Fruit fly (Drosophila melanogaster): ENCODE results near the gene Acsx3.

The Acsx3 gene

DNA sequence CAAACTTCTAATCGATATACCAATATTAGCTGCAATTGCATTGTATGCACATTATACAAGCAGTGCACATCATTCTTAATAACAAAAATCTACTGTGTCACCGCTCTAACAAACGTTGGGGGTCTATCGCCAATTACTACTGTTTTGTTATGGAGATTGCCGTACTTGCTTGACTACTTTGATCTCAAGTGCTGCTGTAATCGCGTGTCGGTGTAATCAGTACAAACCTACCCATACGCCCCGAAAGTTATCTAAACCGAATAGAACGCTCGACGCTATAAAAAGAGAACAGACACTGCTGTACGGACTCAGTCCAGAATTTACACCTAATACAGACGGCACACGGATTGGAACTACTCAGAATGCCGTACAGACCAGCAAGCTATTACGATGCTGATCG is at the start of gene Acsx3:
Gene Acsx3, plus strand, starts transcription at position 301 of the 400 bp plus-strand sequence.
- TF ChIP-seq CG8478 (optimal IDR thresholded peaks at IDR 0.05) (no peak), usp (GFP tag; optimal IDR thresholded peaks at IDR 0.05) (no peak), psq (optimal IDR thresholded peaks at IDR 0.05) (no peak), Dll (optimal IDR thresholded peaks at IDR 0.05) (no peak), EcR (GFP tag; optimal IDR thresholded peaks at IDR 0.05) (no peak), pan (optimal IDR thresholded peaks at IDR 0.05) (no peak)

dm6 chr3R:19742893-19743292 is 38.2 kb upstream of the Acsx3 start:
- no peak for TF ChIP-seq usp (GFP tag; optimal IDR thresholded peaks at IDR 0.05)
- TF ChIP-seq pan (optimal IDR thresholded peaks at IDR 0.05): no peak
- no peak for TF ChIP-seq EcR (GFP tag; optimal IDR thresholded peaks at IDR 0.05)
- TF ChIP-seq CG8478 (optimal IDR thresholded peaks at IDR 0.05): no peak
- no peak for TF ChIP-seq Dll (optimal IDR thresholded peaks at IDR 0.05)

DNA sequence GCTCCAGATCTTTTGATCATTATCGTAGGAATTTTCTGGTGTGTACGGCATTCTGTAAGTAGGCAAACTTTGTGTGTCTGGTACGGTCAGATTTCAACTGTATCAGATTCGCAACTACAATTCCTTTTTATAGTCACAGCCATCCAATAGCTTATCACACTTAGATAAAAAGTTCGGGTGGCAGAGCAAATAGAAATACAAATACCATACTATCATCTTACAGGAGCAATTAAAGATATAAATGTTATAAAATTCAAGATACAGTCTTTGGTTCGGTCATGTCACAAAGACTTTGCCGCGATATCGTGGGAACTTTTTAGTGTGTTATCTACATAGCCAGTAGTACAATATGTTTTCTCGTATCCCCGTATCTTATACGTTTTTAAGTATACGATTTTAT is 7.9 kb upstream of the Acsx3 start, which contains the start of gene Acsx1L:
Gene Acsx1L, minus strand, starts transcription at position 101 of the 400 bp plus-strand sequence.
- no peak for TF ChIP-seq psq (optimal IDR thresholded peaks at IDR 0.05)
- no peak for TF ChIP-seq Dll (optimal IDR thresholded peaks at IDR 0.05)
- TF ChIP-seq usp (GFP tag; optimal IDR thresholded peaks at IDR 0.05): no peak
- no peak for TF ChIP-seq EcR (GFP tag; optimal IDR thresholded peaks at IDR 0.05)
- no peak for TF ChIP-seq pan (optimal IDR thresholded peaks at IDR 0.05)
- no peak for TF ChIP-seq CG8478 (optimal IDR thresholded peaks at IDR 0.05)

DNA sequence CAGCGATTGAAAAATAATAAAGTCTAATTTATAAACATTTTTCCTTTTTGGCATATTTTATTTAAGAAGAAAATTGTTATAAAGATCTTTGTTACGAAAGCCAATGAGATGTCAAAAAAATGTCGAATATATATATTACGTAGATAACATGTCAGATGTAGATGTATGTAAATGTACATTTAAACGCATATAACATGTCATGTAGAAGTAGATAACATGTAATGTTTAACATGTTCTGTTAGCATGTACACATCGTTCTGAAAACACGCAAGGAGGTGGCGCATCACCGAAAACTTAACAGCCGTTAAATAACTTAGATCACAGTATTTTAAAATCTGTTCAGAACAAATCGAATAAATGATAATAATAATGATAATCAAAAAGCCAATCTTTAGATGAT is 6.9 kb upstream of the Acsx3 start:
- TF ChIP-seq EcR (GFP tag; optimal IDR thresholded peaks at IDR 0.05) (no peak), pan (optimal IDR thresholded peaks at IDR 0.05) (no peak), Dll (optimal IDR thresholded peaks at IDR 0.05) (no peak)

dm6 chr3R:19777180-19777579 is 3.9 kb upstream of the Acsx3 start, which contains the start of gene Acsx1R:
Gene Acsx1R (minus strand): TSS chr3R:19777280.
- TF ChIP-seq CG8478 (optimal IDR thresholded peaks at IDR 0.05) (no peak), usp (GFP tag; optimal IDR thresholded peaks at IDR 0.05) (no peak), pan (optimal IDR thresholded peaks at IDR 0.05) (no peak), psq (optimal IDR thresholded peaks at IDR 0.05) (no peak)

- TF ChIP-seq usp (GFP tag; optimal IDR thresholded peaks at IDR 0.05) (no peak), pan (optimal IDR thresholded peaks at IDR 0.05) (no peak), CG8478 (optimal IDR thresholded peaks at IDR 0.05) (no peak), EcR (GFP tag; optimal IDR thresholded peaks at IDR 0.05) (no peak), psq (optimal IDR thresholded peaks at IDR 0.05) (no peak), Dll (optimal IDR thresholded peaks at IDR 0.05) (no peak)
These were observed 2.8 kb upstream of the Acsx3 start, which contains the start of gene Acsx2 for dm6 chr3R:19778065-19778800. Gene Acsx2 (plus strand): TSS chr3R:19778750.

- no peak for TF ChIP-seq usp (GFP tag; optimal IDR thresholded peaks at IDR 0.05)
- TF ChIP-seq Dll (optimal IDR thresholded peaks at IDR 0.05): no peak
- no peak for TF ChIP-seq psq (optimal IDR thresholded peaks at IDR 0.05)
These were observed 2.2 kb downstream of the Acsx3 start, which contains the start of gene Acsx4 for dm6 chr3R:19783290-19783689. Gene Acsx4 (plus strand): TSS chr3R:19783522.

- TF ChIP-seq CG8478 (optimal IDR thresholded peaks at IDR 0.05): no peak
- TF ChIP-seq psq (optimal IDR thresholded peaks at IDR 0.05): no peak
- TF ChIP-seq Dll (optimal IDR thresholded peaks at IDR 0.05): no peak
- TF ChIP-seq EcR (GFP tag; optimal IDR thresholded peaks at IDR 0.05): no peak
- no peak for TF ChIP-seq usp (GFP tag; optimal IDR thresholded peaks at IDR 0.05)
- no peak for TF ChIP-seq pan (optimal IDR thresholded peaks at IDR 0.05)
These were observed 4.4 kb downstream of the Acsx3 start for dm6 chr3R:19785451-19785850.

- TF ChIP-seq pan (optimal IDR thresholded peaks at IDR 0.05): no peak
- TF ChIP-seq CG8478 (optimal IDR thresholded peaks at IDR 0.05): no peak
- no peak for TF ChIP-seq Dll (optimal IDR thresholded peaks at IDR 0.05)
- TF ChIP-seq psq (optimal IDR thresholded peaks at IDR 0.05): no peak
- TF ChIP-seq usp (GFP tag; optimal IDR thresholded peaks at IDR 0.05): no peak
- TF ChIP-seq EcR (GFP tag; optimal IDR thresholded peaks at IDR 0.05): no peak
These were observed 7.7 kb downstream of the Acsx3 start for dm6 chr3R:19788770-19789169.

DNA sequence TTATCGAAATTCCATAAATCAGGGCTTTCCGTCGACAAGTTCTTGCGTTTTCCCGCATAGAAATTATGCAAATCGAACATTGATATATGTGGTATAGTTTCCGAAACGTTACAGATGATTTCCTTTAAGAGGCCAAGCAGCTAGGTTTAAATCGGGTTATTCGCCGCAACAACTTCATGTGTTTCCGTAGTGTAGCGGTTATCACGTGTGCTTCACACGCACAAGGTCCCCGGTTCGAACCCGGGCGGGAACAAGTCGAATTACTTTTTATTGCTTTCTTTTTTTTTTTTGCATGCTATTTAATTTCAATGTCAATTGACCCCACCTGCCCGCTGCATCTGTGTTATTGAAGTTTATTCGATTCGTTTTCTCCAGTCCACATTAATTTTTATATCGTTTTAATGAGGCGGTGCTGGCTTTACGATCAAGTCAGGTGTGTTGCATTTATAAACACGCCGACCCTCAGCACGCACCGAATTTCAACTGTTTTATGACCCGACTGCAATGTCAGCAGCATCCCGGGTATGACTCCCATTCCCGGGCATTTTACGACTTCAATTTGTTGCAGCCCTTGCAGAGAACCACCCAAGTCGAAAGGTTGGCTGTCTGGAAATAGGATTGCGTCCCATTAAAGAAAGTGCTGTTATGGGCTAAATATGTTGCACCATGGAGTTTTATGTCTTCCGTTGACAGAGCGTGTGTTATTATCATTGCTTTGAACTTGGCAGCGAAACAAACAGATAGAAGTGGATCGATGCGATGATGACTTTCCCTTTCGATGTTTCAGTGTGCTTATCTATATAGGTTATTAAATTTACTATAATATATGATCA is 9.1 kb downstream of the Acsx3 start:
- TF ChIP-seq usp (GFP tag; optimal IDR thresholded peaks at IDR 0.05) (no peak), pan (optimal IDR thresholded peaks at IDR 0.05) (no peak), psq (optimal IDR thresholded peaks at IDR 0.05) (no peak), Dll (optimal IDR thresholded peaks at IDR 0.05) (no peak)

dm6 chr3R:19790805-19791572 is 9.9 kb downstream of the Acsx3 start:
- TF ChIP-seq pan (optimal IDR thresholded peaks at IDR 0.05) (no peak), psq (optimal IDR thresholded peaks at IDR 0.05) (no peak), CG8478 (optimal IDR thresholded peaks at IDR 0.05) (no peak), usp (GFP tag; optimal IDR thresholded peaks at IDR 0.05) (no peak), Dll (optimal IDR thresholded peaks at IDR 0.05) (no peak), EcR (GFP tag; optimal IDR thresholded peaks at IDR 0.05) (no peak)

- no peak for TF ChIP-seq psq (optimal IDR thresholded peaks at IDR 0.05)
- TF ChIP-seq pan (optimal IDR thresholded peaks at IDR 0.05): no peak
These were observed 11.7 kb downstream of the Acsx3 start for dm6 chr3R:19792697-19793096.
